Fruit fly (Drosophila melanogaster): ENCODE results near the gene CG10979.
A peak's percentile ranks its signal among the peaks of the same experiment; 100 is the strongest.

The CG10979 gene

dm6 chr3R:5789025-5789953, 5.2 kb upstream of the CG10979 start, which contains the start of the genes Hat1 and Rpn5 (continued):
- peak; percentile 64 for TF ChIP-seq Sox102F (GFP tag; optimal IDR thresholded peaks at IDR 0.05)
- TF ChIP-seq ftz-f1 (GFP tag; optimal IDR thresholded peaks at IDR 0.05) = peak; percentile 4
- TF ChIP-seq lbe (GFP tag; optimal IDR thresholded peaks at IDR 0.05) = peak; percentile 79
- TF ChIP-seq CG13296 (GFP tag; optimal IDR thresholded peaks at IDR 0.05) = peak; percentile 52
- TF ChIP-seq Hr3 (GFP tag; optimal IDR thresholded peaks at IDR 0.05) = peak; percentile 90
- peak; percentile 29; the same call in 1 of the 2 replicates for TF ChIP-seq CG11247 (GFP tag; IDR thresholded peaks at IDR 0.05)
- TF ChIP-seq ham (GFP tag; IDR thresholded peaks at IDR 0.05) = 0 out of 2 replicates have a peak, but pooled peaks have one; percentile 33
- peak; percentile 78 for TF ChIP-seq sisA (GFP tag; IDR thresholded peaks at IDR 0.05)
- peak; percentile 4; the same call in 1 of the 2 replicates for TF ChIP-seq CG4730 (GFP tag; IDR thresholded peaks at IDR 0.05)
- TF ChIP-seq CG13123 (GFP tag; optimal IDR thresholded peaks at IDR 0.05) = peak; percentile 68
- TF ChIP-seq Six4 (GFP tag; optimal IDR thresholded peaks at IDR 0.05) = peak; percentile 74
- TF ChIP-seq CG16815 (GFP tag; optimal IDR thresholded peaks at IDR 0.05) = peak; percentile 85
- peak; percentile 68 for TF ChIP-seq nerfin-2 (GFP tag; IDR thresholded peaks at IDR 0.05; ENCODE audit: partially characterized antibody)
- peak; percentile 90 for TF ChIP-seq CG1602 (GFP tag; optimal IDR thresholded peaks at IDR 0.05)
- TF ChIP-seq gem (tag; optimal IDR thresholded peaks at IDR 0.05) = peak; percentile 78
- peak; percentile 21; the same call in 1 of the 3 replicates for TF ChIP-seq croc (GFP tag; conservative IDR thresholded peaks at IDR 0.05)
- TF ChIP-seq CG15479 (GFP tag; optimal IDR thresholded peaks at IDR 0.05) = peak; percentile 41
- peak; percentile 90 for TF ChIP-seq Sry-β (GFP tag; optimal IDR thresholded peaks at IDR 0.05)
- TF ChIP-seq odd (GFP tag; optimal IDR thresholded peaks at IDR 0.05) = peak; percentile 44
- TF ChIP-seq pzg (GFP tag; optimal IDR thresholded peaks at IDR 0.05) = peak; percentile 58
- TF ChIP-seq CG10274 (GFP tag; optimal IDR thresholded peaks at IDR 0.05) = peak; percentile 57
- TF ChIP-seq Ets65A (GFP tag) = peak; percentile 99
- TF ChIP-seq pan (optimal IDR thresholded peaks at IDR 0.05) = no peak
- TF ChIP-seq pan (GFP tag; optimal IDR thresholded peaks at IDR 0.05 in 1 of 2, IDR thresholded peaks at IDR 0.05 in 1 of 2) = peak in 1 of 2 experiments; percentile 31
- TF ChIP-seq ato (GFP tag; IDR thresholded peaks at IDR 0.05; ENCODE audit: partially characterized antibody) = 0 out of 2 replicates have a peak, but pooled peaks have one; percentile 13
- peak; percentile 87 for TF ChIP-seq CG12659 (GFP tag; optimal IDR thresholded peaks at IDR 0.05)
- peak; percentile 88 for TF ChIP-seq pnt (GFP tag; optimal IDR thresholded peaks at IDR 0.05)
- peak; percentile 91 for TF ChIP-seq tio (GFP tag; optimal IDR thresholded peaks at IDR 0.05)
- peak; percentile 30; the same call in 1 of the 2 replicates for TF ChIP-seq Dref (GFP tag; IDR thresholded peaks at IDR 0.05)
- peak; percentile 71 for TF ChIP-seq corto (GFP tag; optimal IDR thresholded peaks at IDR 0.05)
- peak; percentile 65 for TF ChIP-seq NfI (GFP tag; optimal IDR thresholded peaks at IDR 0.05)
- TF ChIP-seq CG6854 (GFP tag; optimal IDR thresholded peaks at IDR 0.05) = no peak
- TF ChIP-seq Nf-YC (tag; optimal IDR thresholded peaks at IDR 0.05) = peak; percentile 69
- TF ChIP-seq dysf (GFP tag; IDR thresholded peaks at IDR 0.05) = peak; percentile 72; the same call in 2 of the 3 replicates
- no peak for TF ChIP-seq CG8478 (optimal IDR thresholded peaks at IDR 0.05)
- TF ChIP-seq CG15011 (GFP tag; optimal IDR thresholded peaks at IDR 0.05) = peak; percentile 58
- peak; percentile 96 for TF ChIP-seq CG2120 (GFP tag; optimal IDR thresholded peaks at IDR 0.05)
- no peak for TF ChIP-seq CG5180 (GFP tag; optimal IDR thresholded peaks at IDR 0.05)
- TF ChIP-seq lola (GFP tag; optimal IDR thresholded peaks at IDR 0.05) = peak in 1 of 3 experiments; percentile 81
- TF ChIP-seq CG7271 (tag; optimal IDR thresholded peaks at IDR 0.05) = no peak
- TF ChIP-seq CG10959 (GFP tag; IDR thresholded peaks at IDR 0.05) = no peak
- TF ChIP-seq dpn (GFP tag; optimal IDR thresholded peaks at IDR 0.05) = peak; percentile 89 to 94
- peak; percentile 44; the same call in 1 of the 2 replicates for TF ChIP-seq seq (GFP tag; IDR thresholded peaks at IDR 0.05)
- TF ChIP-seq CG18764 (GFP tag; optimal IDR thresholded peaks at IDR 0.05) = peak; percentile 79
- peak; percentile 61 for TF ChIP-seq twi (tag; optimal IDR thresholded peaks at IDR 0.05)
- TF ChIP-seq aop (GFP tag; IDR thresholded peaks at IDR 0.05) = no peak
- TF ChIP-seq ranshi (GFP tag; IDR thresholded peaks at IDR 0.05) = peak; percentile 28; the same call in 1 of the 2 replicates
- TF ChIP-seq Sin3A (optimal IDR thresholded peaks at IDR 0.05) = peak; percentile 62
